Fruit fly (Drosophila melanogaster): ENCODE data around the gene Acph-1.

Acph-1 gene

DNA sequence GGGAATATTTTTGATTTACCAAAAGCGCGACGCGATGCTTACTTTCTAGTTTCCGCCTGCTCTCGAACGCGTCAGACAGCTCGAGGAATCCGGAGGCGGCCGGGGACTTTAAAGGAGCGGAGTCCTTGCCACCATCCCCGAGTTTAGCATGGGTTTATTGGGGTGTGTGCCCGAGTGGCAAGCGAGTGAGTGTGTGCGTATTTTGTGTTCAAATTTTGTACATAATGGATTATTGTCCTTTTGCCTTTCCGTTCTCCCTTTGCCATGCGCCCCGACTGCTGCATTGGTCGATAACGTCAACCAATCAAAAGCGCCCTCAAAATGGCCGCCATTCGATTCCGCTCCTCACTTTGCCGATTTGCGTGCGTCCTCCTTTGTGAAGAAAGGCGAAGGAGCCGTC, 36.9 kb upstream of the Acph-1 start:
- TF ChIP-seq ovo (GFP tag; optimal IDR thresholded peaks at IDR 0.05) (no peak), CG7101 (tag; optimal IDR thresholded peaks at IDR 0.05) (no peak), kay (GFP tag; ENCODE audit: borderline replicate concordance) (no peak), CG12768 (GFP tag; optimal IDR thresholded peaks at IDR 0.05) (no peak), CG11617 (GFP tag; optimal IDR thresholded peaks at IDR 0.05) (no peak), Clk (GFP tag; optimal IDR thresholded peaks at IDR 0.05) (no peak), cnc (optimal IDR thresholded peaks at IDR 0.05) (no peak), tj (GFP tag; optimal IDR thresholded peaks at IDR 0.05) (no peak), CG1620 (GFP tag; optimal IDR thresholded peaks at IDR 0.05) (no peak), pad (GFP tag; optimal IDR thresholded peaks at IDR 0.05) (no peak), Mnt (GFP tag; optimal IDR thresholded peaks at IDR 0.05) (no peak), cic (GFP tag; optimal IDR thresholded peaks at IDR 0.05) (no peak), CG5204 (GFP tag; optimal IDR thresholded peaks at IDR 0.05) (no peak)

- TF ChIP-seq Hr96 (GFP tag; optimal IDR thresholded peaks at IDR 0.05) (no peak), Crg-1 (GFP tag; optimal IDR thresholded peaks at IDR 0.05) (no peak), Clk (GFP tag; optimal IDR thresholded peaks at IDR 0.05) (no peak), Mnt (GFP tag; optimal IDR thresholded peaks at IDR 0.05) (no peak), CG12768 (GFP tag; optimal IDR thresholded peaks at IDR 0.05) (no peak), CG14711 (tag; optimal IDR thresholded peaks at IDR 0.05) (no peak), ovo (GFP tag; optimal IDR thresholded peaks at IDR 0.05) (no peak), CG7101 (tag; optimal IDR thresholded peaks at IDR 0.05) (no peak), toe (GFP tag; optimal IDR thresholded peaks at IDR 0.05) (no peak), CG7045 (GFP tag; optimal IDR thresholded peaks at IDR 0.05) (no peak), cnc (optimal IDR thresholded peaks at IDR 0.05) (no peak), CG1620 (GFP tag; optimal IDR thresholded peaks at IDR 0.05) (no peak), kay (GFP tag; ENCODE audit: borderline replicate concordance) (no peak), bab1 (GFP tag; optimal IDR thresholded peaks at IDR 0.05) (no peak), CG5204 (GFP tag; optimal IDR thresholded peaks at IDR 0.05) (no peak), CG33017 (tag; optimal IDR thresholded peaks at IDR 0.05) (no peak), cic (GFP tag; optimal IDR thresholded peaks at IDR 0.05) (no peak)
These were observed 30.2 kb upstream of the Acph-1 start for dm6 chr3R:30023445-30023844.

DNA sequence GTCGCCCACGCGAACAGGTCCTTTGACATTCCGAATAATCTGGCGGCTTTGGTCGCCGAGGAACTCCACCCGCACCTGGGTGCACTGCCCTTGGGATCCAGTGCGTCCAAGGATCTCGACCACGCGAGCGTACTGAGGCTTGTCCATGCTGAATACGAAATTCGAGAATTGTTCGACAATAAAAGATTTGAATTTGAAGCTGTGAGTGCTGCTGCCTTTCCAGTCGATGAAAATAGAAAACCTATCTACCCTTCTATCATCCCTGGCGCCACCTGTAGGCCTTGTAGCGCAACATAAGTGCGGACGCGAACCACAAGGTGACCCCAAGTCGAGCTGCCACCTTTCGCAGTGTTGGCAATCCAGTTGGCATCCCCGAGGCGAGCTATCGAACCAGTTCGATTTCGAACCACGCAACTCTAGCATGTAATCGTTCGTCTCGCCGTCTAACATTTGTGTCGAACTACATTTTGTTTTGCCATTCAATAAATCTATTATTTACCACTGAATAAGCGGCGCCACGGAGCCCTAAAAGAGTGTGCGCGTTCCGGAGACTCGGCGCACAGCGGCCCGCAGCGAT, 29.3 kb upstream of the Acph-1 start, which contains the start of the genes RpS28a and Axn:
RpS28a (minus strand) TSS at position 197 of the 577 bp plus-strand sequence.
Axn (plus strand) TSS at position 391 of the 577 bp plus-strand sequence.
- TF ChIP-seq cnc (optimal IDR thresholded peaks at IDR 0.05) (no peak), CG7101 (tag; optimal IDR thresholded peaks at IDR 0.05) (no peak), Mnt (GFP tag; optimal IDR thresholded peaks at IDR 0.05) (peak; percentile 5), CG14711 (tag; optimal IDR thresholded peaks at IDR 0.05) (peak; percentile 57), toe (GFP tag; optimal IDR thresholded peaks at IDR 0.05) (no peak), CG33017 (tag; optimal IDR thresholded peaks at IDR 0.05) (no peak), Clk (GFP tag; optimal IDR thresholded peaks at IDR 0.05) (no peak)

dm6 chr3R:30021559-30022451, 28.6 kb upstream of the Acph-1 start, which contains the start of gene Mgat2:
Mgat2 (minus strand) TSS chr3R:30022221.
- TF ChIP-seq cic (GFP tag; optimal IDR thresholded peaks at IDR 0.05) = peak; percentile 85
- TF ChIP-seq Hr96 (GFP tag; optimal IDR thresholded peaks at IDR 0.05) = peak; percentile 72
- no peak for TF ChIP-seq pad (GFP tag; optimal IDR thresholded peaks at IDR 0.05)
- TF ChIP-seq ovo (GFP tag; optimal IDR thresholded peaks at IDR 0.05) = no peak
- peak; percentile 50 for TF ChIP-seq CG7045 (GFP tag; optimal IDR thresholded peaks at IDR 0.05)
- TF ChIP-seq Mnt (GFP tag; optimal IDR thresholded peaks at IDR 0.05) = peak; percentile 75
- TF ChIP-seq CG7101 (tag; optimal IDR thresholded peaks at IDR 0.05) = peak; percentile 42
- peak; percentile 28 for TF ChIP-seq tj (GFP tag; optimal IDR thresholded peaks at IDR 0.05)
- peak; percentile 53 for TF ChIP-seq CG11617 (GFP tag; optimal IDR thresholded peaks at IDR 0.05)
- peak; percentile 41 for TF ChIP-seq bab1 (GFP tag; optimal IDR thresholded peaks at IDR 0.05)
- peak; percentile 65 for TF ChIP-seq CG33017 (tag; optimal IDR thresholded peaks at IDR 0.05)
- TF ChIP-seq Clk (GFP tag; optimal IDR thresholded peaks at IDR 0.05) = no peak
- peak; percentile 67 for TF ChIP-seq CG12768 (GFP tag; optimal IDR thresholded peaks at IDR 0.05)

- TF ChIP-seq tj (GFP tag; optimal IDR thresholded peaks at IDR 0.05) (peak; percentile 89), bab1 (GFP tag; optimal IDR thresholded peaks at IDR 0.05) (peak; percentile 19), ovo (GFP tag; optimal IDR thresholded peaks at IDR 0.05) (no peak), CG1620 (GFP tag; optimal IDR thresholded peaks at IDR 0.05) (no peak), toe (GFP tag; optimal IDR thresholded peaks at IDR 0.05) (no peak)
These were observed 27.8 kb upstream of the Acph-1 start for dm6 chr3R:30021009-30021408.

dm6 chr3R:30014977-30015514, 21.8 kb upstream of the Acph-1 start, which contains the start of gene CG7920:
CG7920 (minus strand) TSS chr3R:30015284.
- peak; percentile 37 for TF ChIP-seq CG7045 (GFP tag; optimal IDR thresholded peaks at IDR 0.05)
- TF ChIP-seq Mnt (GFP tag; optimal IDR thresholded peaks at IDR 0.05) = peak; percentile 37
- TF ChIP-seq CG7101 (tag; optimal IDR thresholded peaks at IDR 0.05) = peak; percentile 69
- peak; percentile 60 for TF ChIP-seq CG14711 (tag; optimal IDR thresholded peaks at IDR 0.05)
- TF ChIP-seq cnc (optimal IDR thresholded peaks at IDR 0.05) = peak in 1 of 2 experiments; percentile 62
- TF ChIP-seq kay (GFP tag; ENCODE audit: borderline replicate concordance) = no peak
- TF ChIP-seq CG1620 (GFP tag; optimal IDR thresholded peaks at IDR 0.05) = peak; percentile 59
- peak; percentile 68 for TF ChIP-seq Hr96 (GFP tag; optimal IDR thresholded peaks at IDR 0.05)
- TF ChIP-seq CG11617 (GFP tag; optimal IDR thresholded peaks at IDR 0.05) = peak; percentile 54
- TF ChIP-seq bab1 (GFP tag; optimal IDR thresholded peaks at IDR 0.05) = peak; percentile 83
- TF ChIP-seq CG5204 (GFP tag; optimal IDR thresholded peaks at IDR 0.05) = no peak
- TF ChIP-seq toe (GFP tag; optimal IDR thresholded peaks at IDR 0.05) = peak; percentile 7
- TF ChIP-seq cic (GFP tag; optimal IDR thresholded peaks at IDR 0.05) = peak; percentile 31
- TF ChIP-seq pad (GFP tag; optimal IDR thresholded peaks at IDR 0.05) = peak; percentile 67
- peak; percentile 45 for TF ChIP-seq CG33017 (tag; optimal IDR thresholded peaks at IDR 0.05)
- TF ChIP-seq CG12768 (GFP tag; optimal IDR thresholded peaks at IDR 0.05) = peak; percentile 41
- peak; percentile 72 for TF ChIP-seq Crg-1 (GFP tag; optimal IDR thresholded peaks at IDR 0.05)
- no peak for TF ChIP-seq ovo (GFP tag; optimal IDR thresholded peaks at IDR 0.05)
- TF ChIP-seq tj (GFP tag; optimal IDR thresholded peaks at IDR 0.05) = no peak
- TF ChIP-seq Clk (GFP tag; optimal IDR thresholded peaks at IDR 0.05) = no peak

All from whole organism, adult.